Worm (Caenorhabditis elegans) whole organism, L1 larva: ENCODE results near the gene eor-1.

Experiments
- elt-3 ChIP-seq, 6 experiments: fragments of 150-350 bp in 1 of 6; sonication (generic microtip); optimal IDR thresholded peaks; 2 replicates each; lab custom pipeline; 2017 to 2018; ENCODE audit warnings: missing biosample characterization in 6 of 6, missing genetic modification characterization in 6 of 6, inconsistent platforms in 1 of 6
- lin-39 ChIP-seq: fragments of 150-350 bp; optimal IDR thresholded peaks from 2 replicates; lab custom pipeline; 2014; ENCODE audit warnings: missing biosample characterization, missing genetic modification reagents, missing genetic modification characterization
- nhr-85 ChIP-seq: sonication (generic microtip); peaks from one replicate; lab custom pipeline; 2016; ENCODE audit warnings: missing genetic modification characterization, inconsistent platforms, missing compliant biosample characterization
- sptf-1 ChIP-seq: fragments of 150-350 bp; optimal IDR thresholded peaks from 2 replicates; lab custom pipeline; 2014; ENCODE audit warnings: missing biosample characterization, missing genetic modification characterization
- ztf-4 ChIP-seq: fragments of 150-350 bp; optimal IDR thresholded peaks from 2 replicates; lab custom pipeline; 2014; ENCODE audit warnings: missing biosample characterization, missing genetic modification characterization

ce11 chrIV:4827219-4827618, 28.2 kb upstream of the eor-1 start, which contains the start of gene mpz-4:
- TF ChIP-seq elt-3 (tag; optimal IDR thresholded peaks at IDR 0.05; lab: Kevin White, UChicago) (no peak), lin-39 (no peak), ztf-4 (no peak), nhr-85 (no peak), sptf-1 (tag; lab: Kevin White, UChicago) (no peak)
